Worm (Caenorhabditis elegans) whole organism, late embryonic: ENCODE measurements around the gene itr-1.

Experiments used
- C08G9.2 ChIP-seq: sonication (generic microtip); optimal IDR thresholded peaks from 2 replicates; lab custom pipeline; 2016; ENCODE audit warnings: mild to moderate bottlenecking, missing genetic modification characterization, moderate library complexity, missing compliant biosample characterization
- F13H6.1 ChIP-seq: sonication (generic microtip); optimal IDR thresholded peaks from 2 replicates; lab custom pipeline; 2016; ENCODE audit warnings: missing genetic modification characterization, missing compliant biosample characterization
- K09A11.1 ChIP-seq: sonication (generic microtip); optimal IDR thresholded peaks from 2 replicates; lab custom pipeline; 2017; ENCODE audit warnings: antibody characterized with exemption, mild to moderate bottlenecking, missing genetic modification characterization, missing compliant biosample characterization; ENCODE audit not compliant: insufficient read depth
- ceh-19 ChIP-seq: fragments of 200-800 bp; sonication (Bioruptor generic); optimal IDR thresholded peaks from 2 replicates; lab custom pipeline; 2018; ENCODE audit warnings: mild to moderate bottlenecking, missing genetic modification characterization, missing compliant biosample characterization
- ceh-31 ChIP-seq: sonication (generic microtip); optimal IDR thresholded peaks from 2 replicates; lab custom pipeline; 2016; ENCODE audit warnings: missing genetic modification characterization, missing compliant biosample characterization
- elt-2 ChIP-seq: sonication (generic microtip); optimal IDR thresholded peaks from 2 replicates; lab custom pipeline; 2016; ENCODE audit warnings: missing genetic modification reagents, missing genetic modification characterization, missing compliant biosample characterization
- hlh-8 ChIP-seq: sonication (generic microtip); optimal IDR thresholded peaks from 2 replicates; lab custom pipeline; 2016; ENCODE audit warnings: missing genotype, missing genetic modification characterization, missing compliant biosample characterization
- nhr-11 ChIP-seq: fragments of 150-350 bp; optimal IDR thresholded peaks from 2 replicates; lab custom pipeline; 2014; ENCODE audit warnings: missing biosample characterization, missing genetic modification characterization
- pag-3 ChIP-seq: sonication (generic microtip); optimal IDR thresholded peaks from 2 replicates; lab custom pipeline; 2016; ENCODE audit warnings: missing compliant biosample characterization, missing genetic modification characterization, borderline replicate concordance
- pqm-1 ChIP-seq: sonication (generic microtip); optimal IDR thresholded peaks from 2 replicates; lab custom pipeline; 2016; ENCODE audit warnings: missing genetic modification characterization, missing compliant biosample characterization
- rnt-1 ChIP-seq: sonication (generic microtip); optimal IDR thresholded peaks from 2 replicates; lab custom pipeline; 2016; ENCODE audit warnings: missing genetic modification characterization, missing compliant biosample characterization

DNA sequence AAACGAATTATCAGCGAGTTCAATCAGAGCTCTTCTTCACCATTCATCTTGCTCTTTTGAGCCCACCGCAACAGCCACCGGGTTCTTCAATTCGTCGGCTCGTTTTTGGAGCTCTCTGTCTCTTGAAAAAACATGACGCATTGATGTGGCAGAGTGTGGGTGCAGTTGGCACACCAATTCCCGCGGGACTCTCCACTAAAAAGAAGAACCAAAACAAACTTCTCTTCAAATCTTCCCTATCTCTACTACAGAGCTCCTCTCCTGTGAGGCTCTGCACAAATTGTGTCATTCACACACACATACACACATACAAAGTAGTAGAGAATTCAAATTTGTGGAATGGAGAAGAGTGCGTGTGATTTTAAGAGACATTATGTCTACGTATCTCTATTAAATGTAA, 12.0 kb upstream of the itr-1 start:
- TF ChIP-seq ceh-19: no peak
- TF ChIP-seq pag-3: no peak
- no peak for TF ChIP-seq elt-2 (tag; lab: Kevin White, UChicago)
- no peak for TF ChIP-seq C08G9.2 (tag; lab: Kevin White, UChicago)
- no peak for TF ChIP-seq nhr-11 (tag; lab: Kevin White, UChicago)
- TF ChIP-seq K09A11.1 (tag; lab: Kevin White, UChicago): no peak
- no peak for TF ChIP-seq pqm-1 (tag; lab: Kevin White, UChicago)
- TF ChIP-seq ceh-31 (tag; lab: Kevin White, UChicago): peak; percentile 5
- no peak for TF ChIP-seq rnt-1
- TF ChIP-seq F13H6.1 (tag; lab: Kevin White, UChicago): no peak
- no peak for TF ChIP-seq hlh-8 (tag; lab: Kevin White, UChicago)
